Fruit fly (Drosophila melanogaster) whole organism, embryonic: Measurements from ENCODE around the gene syd.

Source experiments
- Bteb2 ChIP-seq: fragments of 200-800 bp; sonication (Bioruptor generic); optimal IDR thresholded peaks from 2 replicates; lab custom pipeline; 2016; ENCODE audit warnings: missing biosample characterization, missing genetic modification characterization
- CG12391 ChIP-seq: fragments of 200-800 bp; sonication (Bioruptor generic); optimal IDR thresholded peaks from 3 replicates; lab custom pipeline; 2018; ENCODE audit warnings: missing biosample characterization, mild to moderate bottlenecking, missing genetic modification characterization, moderate library complexity
- CG12659 ChIP-seq: fragments of 200-800 bp; sonication (Bioruptor generic); optimal IDR thresholded peaks from 3 replicates; lab custom pipeline; 2017; ENCODE audit warnings: mild to moderate bottlenecking, missing biosample characterization, missing genetic modification reagents, missing genetic modification characterization
- CG15514 ChIP-seq: fragments of 200-800 bp; sonication (Bioruptor generic); optimal IDR thresholded peaks from 3 replicates; lab custom pipeline; 2017; ENCODE audit warnings: missing biosample characterization, missing genetic modification characterization, mild to moderate bottlenecking, moderate library complexity, missing genetic modification reagents
- CG15601 ChIP-seq: fragments of 200-800 bp; sonication (Bioruptor generic); optimal IDR thresholded peaks from 3 replicates; lab custom pipeline; 2019; ENCODE audit warnings: missing biosample characterization, mild to moderate bottlenecking, missing genetic modification characterization, moderate library complexity
- CG1603 ChIP-seq: fragments of 200-800 bp; sonication (Bioruptor generic); optimal IDR thresholded peaks from 2 replicates; lab custom pipeline; 2019; ENCODE audit warnings: missing biosample characterization, mild to moderate bottlenecking, missing genetic modification characterization, moderate library complexity
- CG16779 ChIP-seq: fragments of 200-800 bp; sonication (Bioruptor generic); IDR thresholded peaks from 2 replicates; pipeline ENCODE4 v1.3.6; 2022; ENCODE audit warnings: missing biosample characterization, missing genetic modification characterization
- CG18764 ChIP-seq: fragments of 200-800 bp; sonication (Bioruptor generic); optimal IDR thresholded peaks from 3 replicates; lab custom pipeline; 2016; ENCODE audit warnings: missing biosample characterization, missing genetic modification characterization
- CG2116 ChIP-seq: fragments of 200-800 bp; sonication (Bioruptor generic); optimal IDR thresholded peaks from 3 replicates; lab custom pipeline; 2018; ENCODE audit warnings: missing biosample characterization, mild to moderate bottlenecking, missing genetic modification characterization
- CG2202 ChIP-seq: fragments of 200-800 bp; sonication (Bioruptor generic); optimal IDR thresholded peaks from 2 replicates; lab custom pipeline; 2018; ENCODE audit warnings: missing biosample characterization, mild to moderate bottlenecking, missing genetic modification characterization
- CG2712 ChIP-seq: fragments of 200-800 bp; optimal IDR thresholded peaks from 3 replicates; lab custom pipeline; 2019; ENCODE audit warnings: missing biosample characterization, mild to moderate bottlenecking, missing genetic modification characterization, moderate library complexity
- CG31365 ChIP-seq: fragments of 200-800 bp; sonication (Bioruptor generic); optimal IDR thresholded peaks from 2 replicates; lab custom pipeline; 2018; ENCODE audit warnings: missing biosample characterization, mild to moderate bottlenecking, missing genetic modification characterization
- CG3407 ChIP-seq: fragments of 200-800 bp; sonication (Bioruptor generic); optimal IDR thresholded peaks from 2 replicates; lab custom pipeline; 2018; ENCODE audit warnings: missing biosample characterization, mild to moderate bottlenecking, missing genetic modification characterization
- CG43689 ChIP-seq: fragments of 200-800 bp; sonication (Bioruptor generic); IDR thresholded peaks from 2 replicates; pipeline ENCODE4 v1.3.6; 2022; ENCODE audit warnings: missing biosample characterization, missing genetic modification characterization
- CG5180 ChIP-seq: fragments of 200-800 bp; sonication (Bioruptor generic); optimal IDR thresholded peaks from 3 replicates; lab custom pipeline; 2017; ENCODE audit warnings: missing biosample characterization, missing genetic modification characterization, mild to moderate bottlenecking, moderate library complexity, missing genetic modification reagents
- CG6254 ChIP-seq: fragments of 200-800 bp; sonication (Bioruptor generic); optimal IDR thresholded peaks from 3 replicates; lab custom pipeline; 2017; ENCODE audit warnings: mild to moderate bottlenecking, missing biosample characterization, missing genetic modification reagents, missing genetic modification characterization
- CG6654 ChIP-seq: fragments of 200-800 bp; sonication (Bioruptor generic); optimal IDR thresholded peaks from 2 replicates; lab custom pipeline; 2017; ENCODE audit warnings: missing biosample characterization, mild to moderate bottlenecking, missing genetic modification characterization
- Chrac-16 ChIP-seq: fragments of 200-800 bp; sonication (Bioruptor generic); optimal IDR thresholded peaks from 3 replicates; lab custom pipeline; 2016; ENCODE audit warnings: missing biosample characterization, missing genetic modification characterization
- Deaf1 ChIP-seq: fragments of 200-800 bp; optimal IDR thresholded peaks from 3 replicates; lab custom pipeline; 2019; ENCODE audit warnings: missing biosample characterization, mild to moderate bottlenecking, missing genetic modification characterization, moderate library complexity
- Hmr ChIP-seq: fragments of 200-800 bp; sonication (Bioruptor generic); optimal IDR thresholded peaks from 3 replicates; lab custom pipeline; 2017; ENCODE audit warnings: mild to moderate bottlenecking, missing biosample characterization, missing genetic modification reagents, missing genetic modification characterization
- Mad ChIP-seq: fragments of 200-800 bp; sonication (Bioruptor generic); optimal IDR thresholded peaks from 2 replicates; lab custom pipeline; 2016; ENCODE audit warnings: missing biosample characterization, missing genetic modification characterization
- NfI ChIP-seq: fragments of 200-800 bp; sonication (Bioruptor generic); optimal IDR thresholded peaks from 3 replicates; lab custom pipeline; 2018; ENCODE audit warnings: missing biosample characterization, mild to moderate bottlenecking, missing genetic modification characterization, moderate library complexity
- Oli ChIP-seq: fragments of 200-800 bp; sonication (Bioruptor generic); optimal IDR thresholded peaks from 2 replicates; lab custom pipeline; 2018; ENCODE audit warnings: missing biosample characterization, mild to moderate bottlenecking, missing genetic modification characterization, moderate library complexity
- Opbp ChIP-seq: fragments of 200-800 bp; sonication (Bioruptor generic); IDR thresholded peaks from 3 replicates; pipeline ENCODE4 v1.3.6; 2022; ENCODE audit warnings: missing biosample characterization, missing genetic modification characterization; ENCODE audit not compliant: partially characterized antibody
- Optix ChIP-seq: fragments of 200-800 bp; sonication (Bioruptor generic); IDR thresholded peaks from 3 replicates; pipeline ENCODE4 v1.3.6; 2022; ENCODE audit warnings: missing biosample characterization, missing genetic modification characterization
- Pdp1 ChIP-seq, 2 experiments: fragments of 200-800 bp; sonication (Bioruptor generic); optimal IDR thresholded peaks; 3 replicates each; lab custom pipeline; 2016; ENCODE audit warnings: missing biosample characterization in 2 of 2, missing genetic modification characterization in 2 of 2, mild to moderate bottlenecking in 1 of 2, moderate library complexity in 1 of 2
- Tbp ChIP-seq: fragments of >200 bp; optimal IDR thresholded peaks from 2 replicates; lab custom pipeline; 2018; ENCODE audit warnings: missing biosample characterization, missing genetic modification characterization
- ac ChIP-seq: fragments of 200-800 bp; sonication (Bioruptor generic); optimal IDR thresholded peaks from 3 replicates; lab custom pipeline; 2017; ENCODE audit warnings: missing biosample characterization, mild to moderate bottlenecking, missing genetic modification characterization
- bbx ChIP-seq: fragments of 200-800 bp; sonication (Bioruptor generic); IDR thresholded peaks from 2 replicates; pipeline ENCODE4 v1.3.6; 2022; ENCODE audit warnings: missing biosample characterization, missing genetic modification characterization; ENCODE audit not compliant: partially characterized antibody
- br ChIP-seq: fragments of >200 bp; optimal IDR thresholded peaks from 2 replicates; lab custom pipeline; 2017
- cad ChIP-seq: fragments of >200 bp; optimal IDR thresholded peaks from 2 replicates; lab custom pipeline; 2017; ENCODE audit warnings: missing biosample characterization, missing genetic modification characterization
- cg ChIP-seq: fragments of 200-800 bp; sonication (Bioruptor generic); optimal IDR thresholded peaks from 3 replicates; lab custom pipeline; 2019; ENCODE audit warnings: missing biosample characterization, mild to moderate bottlenecking, missing genetic modification characterization, moderate library complexity
- dm ChIP-seq: fragments of 200-800 bp; sonication (Bioruptor generic); optimal IDR thresholded peaks from 3 replicates; lab custom pipeline; 2016; ENCODE audit warnings: missing biosample characterization, missing genetic modification characterization
- en ChIP-seq: fragments of 200-800 bp; sonication (Bioruptor generic); optimal IDR thresholded peaks from 2 replicates; lab custom pipeline; 2016; ENCODE audit warnings: missing biosample characterization, missing genetic modification characterization
- fd96Cb ChIP-seq: fragments of 200-800 bp; sonication (Bioruptor generic); optimal IDR thresholded peaks from 2 replicates; lab custom pipeline; 2018; ENCODE audit warnings: missing biosample characterization, mild to moderate bottlenecking, missing genetic modification characterization, moderate library complexity
- gsb-n ChIP-seq: fragments of 200-800 bp; sonication (Bioruptor generic); optimal IDR thresholded peaks from 3 replicates; lab custom pipeline; 2018; ENCODE audit warnings: missing biosample characterization, mild to moderate bottlenecking, missing genetic modification characterization
- insv ChIP-seq, 2 experiments: fragments of 200-800 bp; sonication (Bioruptor generic); optimal IDR thresholded peaks; 3 replicates each; lab custom pipeline; 2016 to 2018; ENCODE audit warnings: missing biosample characterization in 2 of 2, missing genetic modification characterization in 2 of 2
- inv ChIP-seq: fragments of 200-800 bp; sonication (Bioruptor generic); IDR thresholded peaks from 2 replicates; pipeline ENCODE4 v1.3.6; 2022; ENCODE audit warnings: missing biosample characterization, missing genetic modification characterization; ENCODE audit not compliant: partially characterized antibody
- jing ChIP-seq: fragments of 200-800 bp; sonication (Bioruptor generic); optimal IDR thresholded peaks from 2 replicates; lab custom pipeline; 2018; ENCODE audit warnings: missing biosample characterization, mild to moderate bottlenecking, missing genetic modification characterization
- kah ChIP-seq: fragments of 200-800 bp; sonication (Bioruptor generic); optimal IDR thresholded peaks from 2 replicates; lab custom pipeline; 2018; ENCODE audit warnings: missing biosample characterization, mild to moderate bottlenecking, missing genetic modification characterization
- kni ChIP-seq: fragments of 200-800 bp; sonication (Bioruptor generic); optimal IDR thresholded peaks from 3 replicates; lab custom pipeline; 2017; ENCODE audit warnings: mild to moderate bottlenecking, missing biosample characterization, missing genetic modification reagents, missing genetic modification characterization
- nau ChIP-seq: fragments of 200-800 bp; sonication (Bioruptor generic); optimal IDR thresholded peaks from 3 replicates; lab custom pipeline; 2017; ENCODE audit warnings: missing biosample characterization, mild to moderate bottlenecking, missing genetic modification characterization, missing genetic modification reagents
- nerfin-1 ChIP-seq: fragments of 200-800 bp; sonication (Bioruptor generic); optimal IDR thresholded peaks from 3 replicates; lab custom pipeline; 2019; ENCODE audit warnings: missing biosample characterization, mild to moderate bottlenecking, missing genetic modification characterization, moderate library complexity
- oc ChIP-seq: fragments of 200-800 bp; sonication (Bioruptor generic); optimal IDR thresholded peaks from 2 replicates; lab custom pipeline; 2018; ENCODE audit warnings: missing biosample characterization, mild to moderate bottlenecking, missing genetic modification characterization, moderate library complexity
- pros ChIP-seq: fragments of 200-800 bp; sonication (Bioruptor generic); optimal IDR thresholded peaks from 3 replicates; lab custom pipeline; 2019; ENCODE audit warnings: missing biosample characterization, mild to moderate bottlenecking, missing genetic modification characterization, moderate library complexity
- row ChIP-seq: fragments of 200-800 bp; sonication (Bioruptor generic); IDR thresholded peaks from 3 replicates; pipeline ENCODE4 v1.3.6; 2022; ENCODE audit warnings: missing biosample characterization, missing genetic modification characterization
- sens ChIP-seq: fragments of 200-800 bp; sonication (Bioruptor generic); peaks from one replicate; lab custom pipeline; 2016; ENCODE audit warnings: missing biosample characterization, missing genetic modification characterization
- twi ChIP-seq: fragments of 200-800 bp; optimal IDR thresholded peaks from 2 replicates; lab custom pipeline; 2019; ENCODE audit warnings: missing biosample characterization, mild to moderate bottlenecking, missing genetic modification characterization, moderate library complexity
- vnd ChIP-seq: fragments of 200-800 bp; sonication (Bioruptor generic); IDR thresholded peaks from 3 replicates; pipeline ENCODE4 v1.3.6; 2022; ENCODE audit warnings: missing biosample characterization, missing genetic modification characterization; ENCODE audit not compliant: partially characterized antibody
- yki ChIP-seq: fragments of >200 bp; optimal IDR thresholded peaks from 3 replicates; lab custom pipeline; 2018

Gene syd

DNA sequence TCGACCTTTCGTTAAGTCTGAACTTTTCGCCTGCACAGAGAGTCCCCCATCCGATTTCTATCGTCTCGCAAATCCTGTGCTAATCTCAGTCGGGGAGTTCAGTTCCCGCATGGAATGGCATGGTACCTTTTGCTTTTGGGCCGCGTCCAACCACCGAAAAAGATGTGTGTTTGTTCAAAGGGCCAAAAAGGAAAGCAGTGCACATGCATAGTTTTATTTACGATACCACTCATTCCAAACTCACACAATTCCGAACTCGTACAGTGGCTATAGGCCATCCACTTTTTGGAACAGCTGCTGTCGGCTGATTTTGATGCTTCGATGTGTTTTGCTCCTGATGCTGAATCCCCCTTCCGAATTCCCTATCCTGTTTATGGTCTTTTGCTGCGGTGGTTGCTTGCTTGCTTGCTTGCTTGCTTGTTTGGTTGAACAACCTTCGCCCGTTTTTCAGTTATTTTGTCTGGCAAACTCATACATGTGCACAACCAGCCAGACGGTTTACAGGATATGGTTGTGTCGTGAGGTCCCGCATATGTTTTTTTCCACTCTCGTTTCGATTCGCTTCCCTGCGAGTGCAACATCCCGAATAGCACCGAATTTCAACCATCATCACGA, 48.8 kb upstream of the syd start (continued):
- no peak for TF ChIP-seq CG43689 (GFP tag; lab: Robert Waterston, UW)
- TF ChIP-seq cad (GFP tag; lab: Kevin White, UChicago), result peak; percentile 34
- TF ChIP-seq CG31365 (tag; lab: Kevin White, UChicago), result peak; percentile 39
- TF ChIP-seq kni (GFP tag; lab: Kevin White, UChicago), result peak; percentile 76
- no peak for TF ChIP-seq bbx
- TF ChIP-seq vnd (GFP tag; lab: Robert Waterston, UW), result no peak
- TF ChIP-seq CG15514 (GFP tag; lab: Kevin White, UChicago), result no peak
- no peak for TF ChIP-seq CG18764 (GFP tag; lab: Kevin White, UChicago)
- peak; percentile 6 for TF ChIP-seq Deaf1
- TF ChIP-seq Optix (GFP tag; lab: Robert Waterston, UW), result no peak
- no peak for TF ChIP-seq CG16779
- no peak for TF ChIP-seq Opbp
- no peak for TF ChIP-seq Oli
- peak; percentile 73 for TF ChIP-seq gsb-n (tag; lab: Kevin White, UChicago)
- no peak for TF ChIP-seq br
- no peak for TF ChIP-seq en (GFP tag; lab: Kevin White, UChicago)
- TF ChIP-seq Mad (GFP tag; lab: Kevin White, UChicago), result no peak
- TF ChIP-seq sens (GFP tag; lab: Kevin White, UChicago), result peak; percentile 72
- peak; percentile 77 for TF ChIP-seq twi (tag; lab: Kevin White, UChicago)
- TF ChIP-seq yki (lab: Kevin White, UChicago), result no peak
- peak; percentile 2 for TF ChIP-seq CG15601 (tag; lab: Kevin White, UChicago)
- TF ChIP-seq insv (GFP tag; optimal IDR thresholded peaks at IDR 0.05; lab: Kevin White, UChicago), result no peak
- peak; percentile 5 for TF ChIP-seq kah (GFP tag; lab: Kevin White, UChicago)
- TF ChIP-seq CG3407 (GFP tag; lab: Kevin White, UChicago), result no peak
- no peak for TF ChIP-seq CG1603
- no peak for TF ChIP-seq CG2116
- TF ChIP-seq pros, result peak; percentile 93
- TF ChIP-seq Bteb2 (GFP tag; lab: Kevin White, UChicago), result no peak
- TF ChIP-seq Pdp1 (GFP tag; optimal IDR thresholded peaks at IDR 0.05; lab: Kevin White, UChicago), result no peak
- TF ChIP-seq CG5180 (GFP tag; lab: Kevin White, UChicago), result peak; percentile 8
- TF ChIP-seq NfI (GFP tag; lab: Kevin White, UChicago), result no peak
- no peak for TF ChIP-seq inv (GFP tag; lab: Robert Waterston, UW)
- TF ChIP-seq oc, result peak; percentile 52
- TF ChIP-seq CG6654 (GFP tag; lab: Kevin White, UChicago), result no peak
- no peak for TF ChIP-seq row (GFP tag; lab: Robert Waterston, UW)
- no peak for TF ChIP-seq nau (GFP tag; lab: Kevin White, UChicago)
- TF ChIP-seq CG6254 (GFP tag; lab: Kevin White, UChicago), result no peak
- no peak for TF ChIP-seq dm (GFP tag; lab: Kevin White, UChicago)
- no peak for TF ChIP-seq CG12391 (tag; lab: Kevin White, UChicago)
- TF ChIP-seq ac (GFP tag; lab: Kevin White, UChicago), result peak; percentile 35
- no peak for TF ChIP-seq fd96Cb
- peak; percentile 38 for TF ChIP-seq nerfin-1
- TF ChIP-seq cg (GFP tag; lab: Kevin White, UChicago), result peak; percentile 34
- TF ChIP-seq CG2712 (tag; lab: Kevin White, UChicago), result peak; percentile 1
- TF ChIP-seq Tbp, result no peak
- TF ChIP-seq CG12659 (GFP tag; lab: Kevin White, UChicago), result no peak
- no peak for TF ChIP-seq CG2202
- TF ChIP-seq Hmr, result no peak
- TF ChIP-seq jing (GFP tag; lab: Kevin White, UChicago), result no peak
- TF ChIP-seq Chrac-16, result no peak
